Worm (Caenorhabditis elegans): ENCODE data around the gene srh-25.

Gene srh-25

ce11 chrV:12432111-12432510, 1.5 kb downstream of the srh-25 start, which contains the start of gene C54D10.13:
TSS of gene C54D10.13 (minus strand) at chrV:12432289.
- no peak for TF ChIP-seq nhr-237 (tag; optimal IDR thresholded peaks at IDR 0.05)
- no peak for TF ChIP-seq jun-1 (tag; optimal IDR thresholded peaks at IDR 0.05)
- TF ChIP-seq efl-3 (GFP tag; optimal IDR thresholded peaks at IDR 0.05), result no peak
- TF ChIP-seq nhr-28 (tag; optimal IDR thresholded peaks at IDR 0.05), result no peak
- TF ChIP-seq ceh-90 (tag; optimal IDR thresholded peaks at IDR 0.05), result no peak
- no peak for TF ChIP-seq ceh-63 (GFP tag; optimal IDR thresholded peaks at IDR 0.05)
- TF ChIP-seq nhr-76 (tag; optimal IDR thresholded peaks at IDR 0.05), result no peak
- no peak for TF ChIP-seq mab-9 (GFP tag; IDR thresholded peaks at IDR 0.05)
- TF ChIP-seq skn-1 (tag; optimal IDR thresholded peaks at IDR 0.05), result no peak
- no peak for TF ChIP-seq lin-39 (tag; optimal IDR thresholded peaks at IDR 0.05)
- no peak for TF ChIP-seq mep-1 (tag; optimal IDR thresholded peaks at IDR 0.05)
- no peak for TF ChIP-seq hlh-4 (tag; optimal IDR thresholded peaks at IDR 0.05)
- no peak for TF ChIP-seq sox-4 (tag; optimal IDR thresholded peaks at IDR 0.05)

ce11 chrV:12429039-12429438, 4.6 kb downstream of the srh-25 start, which contains the start of gene C54D10.5:
TSS of gene C54D10.5 (plus strand) at chrV:12429339.
- no peak for TF ChIP-seq nhr-47 (tag; optimal IDR thresholded peaks at IDR 0.05)
- TF ChIP-seq nhr-84 (tag; optimal IDR thresholded peaks at IDR 0.05), result no peak
- no peak for TF ChIP-seq lir-3 (tag; optimal IDR thresholded peaks at IDR 0.05; ENCODE audit: poor library complexity)
- TF ChIP-seq egl-13 (tag; optimal IDR thresholded peaks at IDR 0.05), result no peak
- TF ChIP-seq snpc-4 (tag; optimal IDR thresholded peaks at IDR 0.05), result no peak
- no peak for TF ChIP-seq mef-2 (tag; optimal IDR thresholded peaks at IDR 0.05)
- no peak for TF ChIP-seq unc-130 (tag; optimal IDR thresholded peaks at IDR 0.05)
- TF ChIP-seq tbx-2 (tag; optimal IDR thresholded peaks at IDR 0.05), result no peak
- TF ChIP-seq ztf-4 (tag; optimal IDR thresholded peaks at IDR 0.05), result no peak
- no peak for TF ChIP-seq nhr-12 (tag; optimal IDR thresholded peaks at IDR 0.05)
- no peak for TF ChIP-seq unc-98 (GFP tag; IDR thresholded peaks at IDR 0.05)
- TF ChIP-seq ceh-63 (GFP tag; optimal IDR thresholded peaks at IDR 0.05), result no peak
- no peak for TF ChIP-seq zag-1 (tag; optimal IDR thresholded peaks at IDR 0.05)
- no peak for TF ChIP-seq unc-86 (tag; optimal IDR thresholded peaks at IDR 0.05)
- no peak for TF ChIP-seq zip-4 (GFP tag; optimal IDR thresholded peaks at IDR 0.05)
- TF ChIP-seq tlp-1 (tag; optimal IDR thresholded peaks at IDR 0.05), result no peak
- TF ChIP-seq pag-3 (tag; optimal IDR thresholded peaks at IDR 0.05; ENCODE audit: borderline replicate concordance, insufficient read depth), result no peak
- no peak for TF ChIP-seq hpl-2 (GFP tag; optimal IDR thresholded peaks at IDR 0.05)
- TF ChIP-seq nhr-85 (tag), result no peak
- TF ChIP-seq ceh-90 (tag; optimal IDR thresholded peaks at IDR 0.05), result no peak

- TF ChIP-seq fkh-4 (tag; optimal IDR thresholded peaks at IDR 0.05; ENCODE audit: borderline replicate concordance) (no peak), sup-37 (GFP tag; optimal IDR thresholded peaks at IDR 0.05) (no peak), pqm-1 (tag; optimal IDR thresholded peaks at IDR 0.05) (no peak), nhr-84 (tag; optimal IDR thresholded peaks at IDR 0.05) (no peak), pax-3 (tag; optimal IDR thresholded peaks at IDR 0.05) (peak; percentile 70), dsc-1 (tag; optimal IDR thresholded peaks at IDR 0.05) (peak; percentile 51)
These were observed 5.8 kb downstream of the srh-25 start for ce11 chrV:12427826-12428225.

- TF ChIP-seq lin-14 (GFP tag; optimal IDR thresholded peaks at IDR 0.05) (peak; percentile 48), unc-30 (tag; optimal IDR thresholded peaks at IDR 0.05) (no peak)
These were observed 12.3 kb downstream of the srh-25 start for ce11 chrV:12421360-12421759.

ce11 chrV:12420843-12421242, 12.8 kb downstream of the srh-25 start, which contains the start of gene C54D10.4:
TSS of gene C54D10.4 (minus strand) at chrV:12420943.
- TF ChIP-seq pqm-1 (tag; optimal IDR thresholded peaks at IDR 0.05), result no peak
- TF ChIP-seq nhr-11 (tag; optimal IDR thresholded peaks at IDR 0.05), result no peak
- no peak for TF ChIP-seq lin-39 (tag; optimal IDR thresholded peaks at IDR 0.05)
- TF ChIP-seq xbp-1 (tag; optimal IDR thresholded peaks at IDR 0.05), result no peak
- TF ChIP-seq unc-98 (GFP tag; IDR thresholded peaks at IDR 0.05), result no peak
- no peak for TF ChIP-seq blmp-1 (tag; optimal IDR thresholded peaks at IDR 0.05)

All from whole organism, L1 larva.